Worm (Caenorhabditis elegans) whole organism, L4/young adult: ENCODE measurements around the gene prkl-1.

Experiments
- W03F9.2 ChIP-seq: fragments of 150-350 bp; optimal IDR thresholded peaks from 2 replicates; lab custom pipeline; 2014; ENCODE audit warnings: missing biosample characterization, missing genetic modification characterization
- dao-5 ChIP-seq: sonication (generic microtip); optimal IDR thresholded peaks from 2 replicates; lab custom pipeline; 2016; ENCODE audit warnings: missing genotype, missing genetic modification characterization, moderate library complexity, missing compliant biosample characterization
- him-1 ChIP-seq: sonication (generic microtip); optimal IDR thresholded peaks from 2 replicates; lab custom pipeline; 2016; ENCODE audit warnings: missing genotype, missing genetic modification reagents, missing genetic modification characterization, missing compliant biosample characterization

ce11 chrIV:6958696-6959095 lies 28.0 kb downstream of the prkl-1 start:
- TF ChIP-seq W03F9.2 (no peak), him-1 (peak; percentile 67), dao-5 (tag; lab: Kevin White, UChicago) (no peak)
